4 worm cellular contexts compared by ENCODE assay signal in genomic region chrII:11154957-11155356, ce11.
TF ChIP-seq lines count a peak whose summit lies in the region.

No protein-coding gene starts in this region.

TF ChIP-seq in whole organism, L1 larva, 84 proteins besides CTCF, POLR2A, EP300 and RAD21:
- TF ChIP-seq dpl-1 (GFP tag; optimal IDR thresholded peaks at IDR 0.05; lab: Kevin White, UChicago): no peak
- TF ChIP-seq ceh-82 (tag; optimal IDR thresholded peaks at IDR 0.05; lab: Kevin White, UChicago): no peak
- no peak for TF ChIP-seq unc-62 (GFP tag; optimal IDR thresholded peaks at IDR 0.05; lab: Kevin White, UChicago)
- TF ChIP-seq elt-2 (tag; optimal IDR thresholded peaks at IDR 0.05; lab: Kevin White, UChicago): peak; percentile 12
TF ChIP-seq in whole organism, L1 larva: peak in this region for 1.

TF ChIP-seq in whole organism, L2 larva, 48 proteins besides CTCF, POLR2A, EP300 and RAD21:
- TF ChIP-seq mab-5 (tag; optimal IDR thresholded peaks at IDR 0.05; lab: Kevin White, UChicago): no peak
- TF ChIP-seq sma-9 (GFP tag; optimal IDR thresholded peaks at IDR 0.05; lab: Kevin White, UChicago): no peak
- no peak for TF ChIP-seq sma-9 (tag; optimal IDR thresholded peaks at IDR 0.05; lab: Kevin White, UChicago)
- no peak for TF ChIP-seq gmeb-1 (tag; optimal IDR thresholded peaks at IDR 0.05; lab: Kevin White, UChicago)
- TF ChIP-seq snpc-4 (tag; optimal IDR thresholded peaks at IDR 0.05; lab: Kevin White, UChicago): no peak
- TF ChIP-seq crh-2 (tag; optimal IDR thresholded peaks at IDR 0.05; lab: Kevin White, UChicago): peak; percentile 14
- TF ChIP-seq blmp-1 (tag; optimal IDR thresholded peaks at IDR 0.05; lab: Kevin White, UChicago; ENCODE audit: insufficient read depth): no peak

TF ChIP-seq in whole organism, L3 larva, 47 proteins besides CTCF, POLR2A, EP300 and RAD21:
- TF ChIP-seq elt-2 (tag; optimal IDR thresholded peaks at IDR 0.05; lab: Kevin White, UChicago) (peak; percentile 71), nhr-237 (tag; optimal IDR thresholded peaks at IDR 0.05; lab: Kevin White, UChicago) (no peak)

TF ChIP-seq in whole organism, L4 larva, 104 proteins besides CTCF, POLR2A, EP300 and RAD21:
- no peak for TF ChIP-seq daf-16 (GFP tag; optimal IDR thresholded peaks at IDR 0.05; lab: Kevin White, UChicago)
- TF ChIP-seq daf-16 (tag; optimal IDR thresholded peaks at IDR 0.05; lab: Kevin White, UChicago): peak; percentile 90
- no peak for TF ChIP-seq vab-7 (GFP tag; IDR thresholded peaks at IDR 0.05; lab: Robert Waterston, UW)
- no peak for TF ChIP-seq ztf-11 (tag; optimal IDR thresholded peaks at IDR 0.05; lab: Kevin White, UChicago)
- peak; percentile 24 for TF ChIP-seq dmd-6 (GFP tag; IDR thresholded peaks at IDR 0.05; lab: Robert Waterston, UW)
- TF ChIP-seq php-3 (GFP tag; IDR thresholded peaks at IDR 0.05; lab: Robert Waterston, UW): peak; percentile 6; the same call in 1 of the 2 replicates
- peak; percentile 33 for TF ChIP-seq hlh-11 (tag; optimal IDR thresholded peaks at IDR 0.05; lab: Kevin White, UChicago)
